Fruit fly (Drosophila melanogaster): ENCODE data around the gene Mcm2.

Gene Mcm2

dm6 chr3R:8300928-8301752 lies 36.4 kb downstream of the Mcm2 start, which contains the start of the genes CG9626 and mRpL1 (continued):
- TF ChIP-seq ham (GFP tag; IDR thresholded peaks at IDR 0.05), result no peak
- TF ChIP-seq Ravus (GFP tag; IDR thresholded peaks at IDR 0.05), result no peak
- no peak for TF ChIP-seq Sry-β (GFP tag; optimal IDR thresholded peaks at IDR 0.05)
- no peak for TF ChIP-seq CG14860 (GFP tag; IDR thresholded peaks at IDR 0.05; ENCODE audit: partially characterized antibody)
- TF ChIP-seq CG4404 (GFP tag; IDR thresholded peaks at IDR 0.05), result no peak
- TF ChIP-seq Sin3A (optimal IDR thresholded peaks at IDR 0.05), result peak; percentile 49
- TF ChIP-seq ind (GFP tag; optimal IDR thresholded peaks at IDR 0.05), result no peak
- no peak for TF ChIP-seq CG15269 (tag; optimal IDR thresholded peaks at IDR 0.05)
- TF ChIP-seq dm (GFP tag; optimal IDR thresholded peaks at IDR 0.05), result peak; percentile 69
- no peak for TF ChIP-seq jigr1 (GFP tag; IDR thresholded peaks at IDR 0.05)
- no peak for TF ChIP-seq Hey (tag; optimal IDR thresholded peaks at IDR 0.05)
- TF ChIP-seq gro (GFP tag; optimal IDR thresholded peaks at IDR 0.05), result no peak
- no peak for TF ChIP-seq CG17612 (GFP tag; IDR thresholded peaks at IDR 0.05)
- peak; percentile 34 for TF ChIP-seq CG12391 (tag; optimal IDR thresholded peaks at IDR 0.05)
- TF ChIP-seq CG9797 (GFP tag; optimal IDR thresholded peaks at IDR 0.05), result peak; percentile 47
- no peak for TF ChIP-seq br (optimal IDR thresholded peaks at IDR 0.05)
- peak; percentile 86 for TF ChIP-seq Lhr (GFP tag; optimal IDR thresholded peaks at IDR 0.05)
- no peak for TF ChIP-seq Poxn (GFP tag; IDR thresholded peaks at IDR 0.05)
- TF ChIP-seq CG34422 (GFP tag; IDR thresholded peaks at IDR 0.05), result no peak
- TF ChIP-seq twi (tag; optimal IDR thresholded peaks at IDR 0.05), result no peak
- TF ChIP-seq slbo (GFP tag; IDR thresholded peaks at IDR 0.05), result peak; percentile 49; the same call in 1 of the 2 replicates
- TF ChIP-seq Six4 (GFP tag; optimal IDR thresholded peaks at IDR 0.05), result no peak
- TF ChIP-seq Vsx1 (GFP tag; optimal IDR thresholded peaks at IDR 0.05), result no peak
- TF ChIP-seq CG16863 (GFP tag; optimal IDR thresholded peaks at IDR 0.05), result no peak
- TF ChIP-seq CG1832 (GFP tag; optimal IDR thresholded peaks at IDR 0.05), result no peak
- TF ChIP-seq Atf3 (GFP tag; optimal IDR thresholded peaks at IDR 0.05), result no peak
- no peak for TF ChIP-seq CG8359 (GFP tag; optimal IDR thresholded peaks at IDR 0.05; ENCODE audit: borderline replicate concordance)
- no peak for TF ChIP-seq CG10147 (GFP tag; optimal IDR thresholded peaks at IDR 0.05)
- no peak for TF ChIP-seq CG1792 (GFP tag; optimal IDR thresholded peaks at IDR 0.05)
- peak; percentile 21 for TF ChIP-seq jumu (GFP tag; optimal IDR thresholded peaks at IDR 0.05)
- TF ChIP-seq CG8388 (GFP tag; optimal IDR thresholded peaks at IDR 0.05), result no peak
- TF ChIP-seq D19A (tag; optimal IDR thresholded peaks at IDR 0.05), result no peak
- no peak for TF ChIP-seq B-H2 (GFP tag; optimal IDR thresholded peaks at IDR 0.05)
- TF ChIP-seq CG11247 (GFP tag; IDR thresholded peaks at IDR 0.05), result no peak
- no peak for TF ChIP-seq knrl (GFP tag; IDR thresholded peaks at IDR 0.05; ENCODE audit: partially characterized antibody)
- TF ChIP-seq CG3065 (GFP tag; optimal IDR thresholded peaks at IDR 0.05), result peak; percentile 6
- TF ChIP-seq CG10462 (GFP tag; optimal IDR thresholded peaks at IDR 0.05), result no peak
- no peak for TF ChIP-seq MTF-1 (GFP tag; optimal IDR thresholded peaks at IDR 0.05; ENCODE audit: borderline replicate concordance)
- TF ChIP-seq Sry-δ (GFP tag; optimal IDR thresholded peaks at IDR 0.05), result peak; percentile 69
- TF ChIP-seq CG11695 (GFP tag; IDR thresholded peaks at IDR 0.05), result no peak
- no peak for TF ChIP-seq gce (GFP tag; IDR thresholded peaks at IDR 0.05)
- TF ChIP-seq CG6689 (GFP tag; IDR thresholded peaks at IDR 0.05), result no peak
- TF ChIP-seq fd102C (GFP tag; optimal IDR thresholded peaks at IDR 0.05), result no peak
- TF ChIP-seq CG15696 (tag; optimal IDR thresholded peaks at IDR 0.05), result no peak
- TF ChIP-seq nerfin-1 (tag; optimal IDR thresholded peaks at IDR 0.05), result peak; percentile 40
- no peak for TF ChIP-seq Usf (GFP tag; optimal IDR thresholded peaks at IDR 0.05)
- no peak for TF ChIP-seq Mrtf (GFP tag; IDR thresholded peaks at IDR 0.05)
- no peak for TF ChIP-seq CG13123 (GFP tag; optimal IDR thresholded peaks at IDR 0.05)
- no peak for TF ChIP-seq ATbp (GFP tag; optimal IDR thresholded peaks at IDR 0.05)
- no peak for TF ChIP-seq CG2202 (tag; optimal IDR thresholded peaks at IDR 0.05)
- peak; percentile 46 for TF ChIP-seq sug (tag; optimal IDR thresholded peaks at IDR 0.05)

Measured in whole organism, embryonic.